Worm (Caenorhabditis elegans): ENCODE measurements around the gene srx-41.

DNA sequence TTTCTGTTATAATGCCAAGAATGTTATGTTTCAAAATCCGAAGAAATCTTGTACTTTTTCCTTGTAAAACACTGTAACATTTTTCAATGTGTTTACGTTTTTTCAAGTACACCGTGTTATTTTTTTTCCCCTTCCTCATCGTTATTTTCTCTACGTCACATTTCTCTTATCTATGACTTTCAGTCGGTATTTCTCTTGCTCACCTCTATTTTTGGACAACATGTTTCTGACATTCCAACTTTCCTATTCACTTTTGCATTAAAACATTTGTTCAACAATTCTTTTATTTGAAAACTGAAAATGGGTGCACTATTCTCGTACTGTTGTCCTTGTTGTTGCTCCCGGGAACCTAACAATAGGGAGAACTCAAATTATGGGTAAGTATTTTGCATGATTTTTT lies 36.1 kb upstream of the srx-41 start, which contains the start of gene pals-33:
- TF ChIP-seq unc-39 (tag; optimal IDR thresholded peaks at IDR 0.05) (no peak), ZK546.5 (tag; optimal IDR thresholded peaks at IDR 0.05) (no peak), jun-1 (tag; optimal IDR thresholded peaks at IDR 0.05) (no peak), unc-62 (GFP tag; optimal IDR thresholded peaks at IDR 0.05) (no peak), ztf-4 (tag; optimal IDR thresholded peaks at IDR 0.05) (no peak), ceh-82 (tag; optimal IDR thresholded peaks at IDR 0.05) (no peak), egl-27 (tag; optimal IDR thresholded peaks at IDR 0.05) (no peak), snpc-4 (tag; optimal IDR thresholded peaks at IDR 0.05) (no peak), nhr-77 (tag; optimal IDR thresholded peaks at IDR 0.05) (no peak), tbx-2 (tag; optimal IDR thresholded peaks at IDR 0.05) (no peak), R02D3.7 (tag; optimal IDR thresholded peaks at IDR 0.05) (no peak)

All from whole organism, L3 larva.